Fruit fly (Drosophila melanogaster) whole organism, wandering third instar larva: Measurements from ENCODE around the gene Tlk.

Source experiments
- Abd-B ChIP-seq: fragments of >200 bp; optimal IDR thresholded peaks from 2 replicates; lab custom pipeline; 2017; ENCODE audit warnings: missing biosample characterization, missing genetic modification characterization
- CG32264 ChIP-seq: fragments of 200-800 bp; sonication (Bioruptor generic); optimal IDR thresholded peaks from 2 replicates; lab custom pipeline; 2016; ENCODE audit warnings: missing biosample characterization, missing genetic modification characterization
- CG9705 ChIP-seq: fragments of 200-800 bp; sonication (Bioruptor generic); optimal IDR thresholded peaks from 2 replicates; lab custom pipeline; 2018; ENCODE audit warnings: missing biosample characterization, mild to moderate bottlenecking, missing genetic modification characterization
- CrebA ChIP-seq: fragments of 200-800 bp; sonication (Bioruptor generic); optimal IDR thresholded peaks from 2 replicates; lab custom pipeline; 2016; ENCODE audit warnings: missing biosample characterization, mild to moderate bottlenecking, missing genetic modification characterization, borderline replicate concordance
- Dfd ChIP-seq: fragments of >200 bp; optimal IDR thresholded peaks from 2 replicates; lab custom pipeline; 2017; ENCODE audit warnings: missing biosample characterization, missing genetic modification characterization
- Dif ChIP-seq: fragments of 200-275, 200-300 bp; sonication (Bioruptor generic); optimal IDR thresholded peaks from 2 replicates; lab custom pipeline; 2018; ENCODE audit warnings: missing biosample characterization, missing genetic modification characterization; ENCODE audit not compliant: partially characterized antibody
- GATAd ChIP-seq: sonication (Bioruptor generic); optimal IDR thresholded peaks from 2 replicates; lab custom pipeline; 2016; ENCODE audit warnings: missing biosample characterization, missing genetic modification characterization
- HLH106 ChIP-seq: fragments of 200-800 bp; optimal IDR thresholded peaks from 3 replicates; lab custom pipeline; 2019; ENCODE audit warnings: missing biosample characterization, mild to moderate bottlenecking, missing genetic modification characterization, moderate library complexity
- Hnf4 ChIP-seq: fragments of 200-800 bp; sonication (Bioruptor generic); optimal IDR thresholded peaks from 2 replicates; lab custom pipeline; 2016; ENCODE audit warnings: missing biosample characterization, mild to moderate bottlenecking, missing genetic modification characterization
- Hr78 ChIP-seq: fragments of >200 bp; optimal IDR thresholded peaks from 2 replicates; lab custom pipeline; 2017; ENCODE audit warnings: missing biosample characterization, missing genetic modification characterization
- Hr83 ChIP-seq: fragments of 200-300 bp; sonication (Bioruptor generic); optimal IDR thresholded peaks from 2 replicates; lab custom pipeline; 2016; ENCODE audit warnings: missing biosample characterization, mild to moderate bottlenecking, missing genetic modification characterization, moderate library complexity; ENCODE audit not compliant: poor library complexity, severe bottlenecking
- Jra ChIP-seq: sonication (Bioruptor generic); optimal IDR thresholded peaks from 2 replicates; lab custom pipeline; 2016; ENCODE audit warnings: missing biosample characterization, missing genetic modification characterization
- Mio ChIP-seq: sonication (Bioruptor generic); optimal IDR thresholded peaks from 2 replicates; lab custom pipeline; 2016; ENCODE audit warnings: missing biosample characterization, missing genetic modification characterization
- Myc ChIP-seq: fragments of >200 bp; optimal IDR thresholded peaks from 2 replicates; lab custom pipeline; 2017
- N ChIP-seq: fragments of >200 bp; optimal IDR thresholded peaks from 2 replicates; lab custom pipeline; 2018; ENCODE audit warnings: missing biosample characterization, missing external identifiers, missing genetic modification characterization
- OdsH ChIP-seq: fragments of 200-800 bp; sonication (Bioruptor generic); optimal IDR thresholded peaks from 2 replicates; lab custom pipeline; 2016; ENCODE audit warnings: missing biosample characterization, mild to moderate bottlenecking, missing genetic modification characterization
- Rel ChIP-seq, 2 experiments: fragments of 200-800 bp; sonication (Bioruptor generic) in 1 of 2; optimal IDR thresholded peaks; 2 replicates in 1 of 2; 3 replicates in 1 of 2; lab custom pipeline; 2016 to 2019; ENCODE audit warnings: mild to moderate bottlenecking in 2 of 2, missing biosample characterization in 2 of 2, missing genetic modification characterization in 2 of 2, moderate library complexity in 1 of 2
- Sp1 ChIP-seq: fragments of 200-800 bp; sonication (Bioruptor generic); optimal IDR thresholded peaks from 3 replicates; lab custom pipeline; 2019; ENCODE audit warnings: missing biosample characterization, mild to moderate bottlenecking, missing genetic modification characterization, moderate library complexity
- Vsx2 ChIP-seq: fragments of 200-300, 225-300 bp; sonication (Bioruptor generic); optimal IDR thresholded peaks from 2 replicates; lab custom pipeline; 2018; ENCODE audit warnings: missing biosample characterization, missing genetic modification characterization; ENCODE audit not compliant: partially characterized antibody
- br ChIP-seq: fragments of 200-800 bp; sonication (Bioruptor generic); optimal IDR thresholded peaks from 2 replicates; lab custom pipeline; 2016; ENCODE audit warnings: missing biosample characterization, missing genetic modification characterization
- brk ChIP-seq: fragments of 200-800 bp; sonication (Bioruptor generic); optimal IDR thresholded peaks from 2 replicates; lab custom pipeline; 2016; ENCODE audit warnings: missing biosample characterization, mild to moderate bottlenecking, missing genetic modification characterization
- dl ChIP-seq, 2 experiments: fragments of 175-275, 200-275 bp in 1 of 2; fragments of 200-275 bp in 1 of 2; sonication (Bioruptor generic); optimal IDR thresholded peaks; lab custom pipeline; 2018; ENCODE audit warnings: mild to moderate bottlenecking in 2 of 2, missing biosample characterization in 2 of 2, missing genetic modification characterization in 2 of 2, moderate library complexity in 2 of 2; ENCODE audit not compliant: partially characterized antibody in 2 of 2, insufficient read depth in 1 of 2
- dmrt93B ChIP-seq: fragments of 200-800 bp; sonication (Bioruptor generic); optimal IDR thresholded peaks from 2 replicates; lab custom pipeline; 2018; ENCODE audit warnings: missing biosample characterization, mild to moderate bottlenecking, missing genetic modification characterization
- dsf ChIP-seq: sonication (Bioruptor generic); optimal IDR thresholded peaks from 2 replicates; lab custom pipeline; 2016; ENCODE audit warnings: missing biosample characterization, missing genetic modification characterization, borderline replicate concordance
- ey ChIP-seq: fragments of 200-800 bp; sonication (Bioruptor generic); optimal IDR thresholded peaks from 2 replicates; lab custom pipeline; 2016; ENCODE audit warnings: missing biosample characterization, missing genetic modification characterization
- foxo ChIP-seq, 2 experiments: fragments of 200-800 bp; sonication (Bioruptor generic); optimal IDR thresholded peaks; 2 replicates in 1 of 2; 3 replicates in 1 of 2; lab custom pipeline; 2016 to 2017; ENCODE audit warnings: missing biosample characterization in 2 of 2, missing genetic modification characterization in 2 of 2
- fru ChIP-seq: fragments of 200-800 bp; sonication (Bioruptor generic); optimal IDR thresholded peaks from 3 replicates; lab custom pipeline; 2016; ENCODE audit warnings: missing biosample characterization, mild to moderate bottlenecking, missing genetic modification characterization
- h ChIP-seq: fragments of 200-800 bp; sonication (Bioruptor generic); optimal IDR thresholded peaks from 3 replicates; lab custom pipeline; 2016; ENCODE audit warnings: missing biosample characterization, mild to moderate bottlenecking, missing genetic modification characterization
- jim ChIP-seq: fragments of 175-275, 200-325 bp; sonication (Bioruptor generic); optimal IDR thresholded peaks from 2 replicates; lab custom pipeline; 2016; ENCODE audit warnings: missing biosample characterization, mild to moderate bottlenecking, missing genetic modification characterization
- lola ChIP-seq: fragments of >200 bp; optimal IDR thresholded peaks from 2 replicates; lab custom pipeline; 2017; ENCODE audit warnings: missing biosample characterization, missing genetic modification characterization
- pan ChIP-seq: fragments of >200 bp; optimal IDR thresholded peaks from 2 replicates; lab custom pipeline; 2017
- psq ChIP-seq: fragments of 200-800 bp; sonication (Bioruptor generic); optimal IDR thresholded peaks from 3 replicates; lab custom pipeline; 2017; ENCODE audit warnings: missing biosample characterization, mild to moderate bottlenecking, missing genetic modification characterization, moderate library complexity
- rgr ChIP-seq: fragments of 200-800 bp; sonication (Bioruptor generic); optimal IDR thresholded peaks from 3 replicates; lab custom pipeline; 2016; ENCODE audit warnings: missing biosample characterization, mild to moderate bottlenecking, missing genetic modification characterization
- sage ChIP-seq: fragments of 200-800 bp; sonication (Bioruptor generic); optimal IDR thresholded peaks from 2 replicates; lab custom pipeline; 2016; ENCODE audit warnings: missing biosample characterization, mild to moderate bottlenecking, missing genetic modification characterization
- sv ChIP-seq: fragments of 200-800 bp; sonication (Bioruptor generic); optimal IDR thresholded peaks from 3 replicates; lab custom pipeline; 2016; ENCODE audit warnings: missing biosample characterization, missing genetic modification characterization
- tai ChIP-seq: sonication (Bioruptor generic); optimal IDR thresholded peaks from 2 replicates; lab custom pipeline; 2016; ENCODE audit warnings: missing biosample characterization, missing genetic modification characterization
- usp ChIP-seq: fragments of >200 bp; optimal IDR thresholded peaks from 2 replicates; lab custom pipeline; 2017; ENCODE audit warnings: missing biosample characterization, missing genetic modification characterization
- woc ChIP-seq: sonication (Bioruptor generic); optimal IDR thresholded peaks from 2 replicates; lab custom pipeline; 2016; ENCODE audit warnings: missing biosample characterization, mild to moderate bottlenecking, missing genetic modification characterization

The Tlk gene

DNA sequence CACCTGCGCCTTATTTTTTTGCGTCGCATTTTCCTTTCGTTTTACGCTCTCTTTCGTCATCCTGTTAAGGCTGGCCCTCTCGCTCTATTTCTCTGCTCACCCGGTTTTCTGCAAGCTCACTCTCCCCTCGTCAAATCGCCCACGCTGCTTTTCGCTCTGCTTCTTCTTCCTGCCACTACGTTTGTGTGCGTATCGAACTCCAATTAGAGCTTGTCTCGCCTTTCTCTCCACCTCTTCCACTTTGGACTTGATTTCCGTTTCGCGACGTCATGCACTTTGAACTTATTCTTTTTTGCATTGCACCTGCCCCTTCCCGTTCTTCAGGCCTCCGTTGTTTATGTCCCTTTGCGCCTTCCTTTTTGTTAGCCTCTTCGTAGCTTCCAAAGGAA, 34.3 kb upstream of the Tlk start:
- TF ChIP-seq foxo (GFP tag; optimal IDR thresholded peaks at IDR 0.05; lab: Kevin White, UChicago) (no peak), Vsx2 (no peak), Rel (GFP tag; optimal IDR thresholded peaks at IDR 0.05; lab: Kevin White, UChicago) (no peak), Rel (tag; optimal IDR thresholded peaks at IDR 0.05; lab: Kevin White, UChicago) (no peak), woc (GFP tag; lab: Kevin White, UChicago) (no peak), rgr (GFP tag; lab: Kevin White, UChicago) (no peak), br (GFP tag; lab: Kevin White, UChicago) (no peak), Dfd (GFP tag; lab: Kevin White, UChicago) (no peak), OdsH (GFP tag; lab: Kevin White, UChicago) (no peak), psq (GFP tag; lab: Kevin White, UChicago) (peak; percentile 92), HLH106 (tag; lab: Kevin White, UChicago) (no peak), CG9705 (GFP tag; lab: Kevin White, UChicago) (no peak), CG32264 (GFP tag; lab: Kevin White, UChicago) (no peak), Hr78 (GFP tag; lab: Kevin White, UChicago) (no peak), Jra (no peak), sage (GFP tag; lab: Kevin White, UChicago) (no peak), Mio (GFP tag; lab: Kevin White, UChicago) (no peak), ey (GFP tag; lab: Kevin White, UChicago) (no peak), dl (GFP tag; optimal IDR thresholded peaks at IDR 0.05; lab: Kevin White, UChicago; ENCODE audit: insufficient read depth in 1 of 2, partially characterized antibody in 2 of 2) (peak in 1 of 2 experiments; percentile 28), Myc (lab: Kevin White, UChicago) (no peak), Dif (peak; percentile 33)

DNA sequence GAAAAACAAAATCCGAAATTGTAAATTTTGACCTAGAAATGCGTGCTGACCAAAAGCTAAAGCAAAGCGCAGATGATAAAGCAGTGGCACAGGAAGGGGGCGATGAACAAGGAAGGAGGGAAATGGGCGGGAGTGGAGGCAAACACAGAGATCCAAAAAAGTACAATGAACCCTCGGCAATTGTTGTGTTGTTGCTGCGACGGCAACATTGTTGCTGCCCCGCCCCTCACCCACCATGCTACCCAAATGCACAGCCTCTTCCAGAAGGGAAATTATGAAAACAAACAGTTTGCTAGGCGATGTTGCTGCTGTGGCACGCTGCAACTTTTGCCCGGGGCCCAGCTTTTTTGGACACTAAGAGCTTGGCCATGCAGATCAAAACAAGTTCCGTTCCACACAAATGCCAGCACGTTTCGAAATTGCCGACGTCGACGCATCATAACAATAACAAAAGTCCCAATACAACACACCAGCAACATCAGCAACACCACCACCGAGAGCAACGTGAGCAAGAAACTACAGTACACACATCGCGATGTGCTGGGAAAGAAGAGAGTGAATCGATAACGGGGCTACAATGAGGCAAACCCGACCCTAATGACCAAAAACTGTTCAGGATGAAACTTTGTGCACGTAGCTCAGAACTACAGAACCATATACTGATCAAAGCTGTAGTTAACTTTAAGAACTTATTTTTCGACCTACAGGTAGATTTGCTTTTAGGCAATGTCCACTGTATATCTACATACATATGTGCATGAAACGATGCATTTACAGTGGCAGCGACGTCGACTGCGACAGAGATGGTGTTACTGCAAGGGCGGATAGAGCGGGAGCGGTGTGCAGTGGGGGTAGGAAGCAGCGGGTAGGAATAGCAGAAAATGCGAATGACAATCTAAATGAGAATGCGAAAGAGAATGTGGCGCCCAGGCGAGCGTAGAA, 33.1 kb upstream of the Tlk start:
- TF ChIP-seq CrebA (GFP tag; lab: Kevin White, UChicago) (peak; percentile 37), sage (GFP tag; lab: Kevin White, UChicago) (no peak), Myc (lab: Kevin White, UChicago) (no peak), dl (GFP tag; optimal IDR thresholded peaks at IDR 0.05; lab: Kevin White, UChicago; ENCODE audit: insufficient read depth in 1 of 2, partially characterized antibody in 2 of 2) (no peak), dsf (GFP tag; lab: Kevin White, UChicago) (no peak), pan (lab: Kevin White, UChicago) (no peak), CG32264 (GFP tag; lab: Kevin White, UChicago) (peak; percentile 56), Sp1 (peak; percentile 86), lola (no peak), sv (GFP tag; lab: Kevin White, UChicago) (peak; percentile 21), Mio (GFP tag; lab: Kevin White, UChicago) (no peak), GATAd (GFP tag; lab: Kevin White, UChicago) (no peak), Jra (peak; percentile 32), CG9705 (GFP tag; lab: Kevin White, UChicago) (peak; percentile 76), usp (GFP tag; lab: Kevin White, UChicago) (no peak), Dfd (GFP tag; lab: Kevin White, UChicago) (no peak), Vsx2 (no peak), Hr78 (GFP tag; lab: Kevin White, UChicago) (no peak), jim (GFP tag; lab: Kevin White, UChicago) (no peak), h (GFP tag; lab: Kevin White, UChicago) (peak; percentile 83), tai (GFP tag; lab: Kevin White, UChicago) (peak; percentile 54), Abd-B (no peak), Dif (peak; percentile 20), rgr (GFP tag; lab: Kevin White, UChicago) (peak; percentile 84), ey (GFP tag; lab: Kevin White, UChicago) (peak; percentile 91), fru (GFP tag; lab: Kevin White, UChicago) (peak; percentile 95), br (GFP tag; lab: Kevin White, UChicago) (peak; percentile 90), Rel (GFP tag; optimal IDR thresholded peaks at IDR 0.05; lab: Kevin White, UChicago) (no peak), Rel (tag; optimal IDR thresholded peaks at IDR 0.05; lab: Kevin White, UChicago) (peak; percentile 64), dmrt93B (GFP tag; lab: Kevin White, UChicago) (peak; percentile 77), HLH106 (tag; lab: Kevin White, UChicago) (peak; percentile 88), psq (GFP tag; lab: Kevin White, UChicago) (peak; percentile 90), foxo (GFP tag; optimal IDR thresholded peaks at IDR 0.05; lab: Kevin White, UChicago) (peak; percentile 28 to 88), Hnf4 (GFP tag; lab: Kevin White, UChicago) (peak; percentile 78), Hr83 (GFP tag; lab: Kevin White, UChicago) (no peak), N (GFP tag; lab: Kevin White, UChicago) (no peak), woc (GFP tag; lab: Kevin White, UChicago) (peak; percentile 94), brk (GFP tag; lab: Kevin White, UChicago) (no peak), OdsH (GFP tag; lab: Kevin White, UChicago) (peak; percentile 87)
